Worm (Caenorhabditis elegans) whole organism, early embryonic: ENCODE measurements around the gene C15C8.8.

Experiments used
- F13C5.2 ChIP-seq: sonication (generic microtip); optimal IDR thresholded peaks from 2 replicates; lab custom pipeline; 2017; ENCODE audit warnings: mild to moderate bottlenecking, missing genetic modification characterization, inconsistent platforms, missing compliant biosample characterization
- ama-1 ChIP-seq: fragments of 150-350 bp; optimal IDR thresholded peaks from 2 replicates; lab custom pipeline; 2014
- ceh-36 ChIP-seq: sonication (generic microtip); optimal IDR thresholded peaks from 2 replicates; lab custom pipeline; 2016; ENCODE audit warnings: missing genetic modification characterization, inconsistent platforms, missing compliant biosample characterization
- ets-7 ChIP-seq: sonication (generic microtip); optimal IDR thresholded peaks from 2 replicates; lab custom pipeline; 2016; ENCODE audit warnings: missing genotype, missing genetic modification characterization, missing compliant biosample characterization
- pes-1 ChIP-seq: fragments of 200-800 bp; sonication (Bioruptor generic); IDR thresholded peaks from 2 replicates; pipeline ENCODE4 v1.3.6; 2022; ENCODE audit warnings: missing genetic modification reagents, missing genetic modification characterization, missing compliant biosample characterization
- sea-1 ChIP-seq: fragments of 200-800 bp; sonication (Bioruptor generic); conservative IDR thresholded peaks from 2 replicates; pipeline ENCODE4 v1.3.6; 2022; ENCODE audit warnings: missing genetic modification characterization, missing compliant biosample characterization
- tra-4 ChIP-seq: sonication (generic microtip); optimal IDR thresholded peaks from 2 replicates; lab custom pipeline; 2017; ENCODE audit warnings: missing genetic modification characterization, missing compliant biosample characterization

ce11 chrV:12795196-12795595, 42.9 kb upstream of the C15C8.8 start, which contains the start of gene ugt-4:
- TF ChIP-seq ama-1 (lab: Kevin White, UChicago) (no peak), ceh-36 (tag; lab: Kevin White, UChicago) (no peak), ets-7 (no peak), pes-1 (GFP tag; lab: Robert Waterston, UW) (no peak), F13C5.2 (tag; lab: Kevin White, UChicago) (no peak), tra-4 (no peak), sea-1 (GFP tag; lab: Robert Waterston, UW) (no peak)
